Fruit fly (Drosophila melanogaster) whole organism, prepupa: ENCODE results near the gene Naglu.

ENCODE experiments used
- Blimp-1 ChIP-seq: fragments of 200-800 bp; sonication (Bioruptor generic); optimal IDR thresholded peaks from 3 replicates; lab custom pipeline; 2017; ENCODE audit warnings: missing biosample characterization, missing genetic modification characterization, mild to moderate bottlenecking, moderate library complexity, missing genetic modification reagents
- CG10631 ChIP-seq: fragments of 200-800 bp; sonication (Bioruptor generic); optimal IDR thresholded peaks from 2 replicates; lab custom pipeline; 2016; ENCODE audit warnings: missing biosample characterization, missing genetic modification characterization
- CG10669 ChIP-seq: fragments of 200-800 bp; sonication (Bioruptor generic); optimal IDR thresholded peaks from 3 replicates; lab custom pipeline; 2018; ENCODE audit warnings: missing biosample characterization, mild to moderate bottlenecking, missing genetic modification characterization, moderate library complexity
- CG11294 ChIP-seq: fragments of 200-800 bp; sonication (Bioruptor generic); IDR thresholded peaks from 2 replicates; pipeline ENCODE4 v1.3.6; 2022; ENCODE audit warnings: missing biosample characterization, missing genetic modification characterization
- CG11762 ChIP-seq: fragments of 200-800 bp; sonication (Bioruptor generic); optimal IDR thresholded peaks from 3 replicates; lab custom pipeline; 2016; ENCODE audit warnings: missing biosample characterization, missing genetic modification characterization; ENCODE audit not compliant: insufficient read depth
- CG11902 ChIP-seq: fragments of 200-800 bp; sonication (Bioruptor generic); optimal IDR thresholded peaks from 3 replicates; lab custom pipeline; 2016; ENCODE audit warnings: missing biosample characterization, missing genetic modification characterization
- CG15336 ChIP-seq: fragments of 200-800 bp; sonication (Bioruptor generic); IDR thresholded peaks from 2 replicates; pipeline ENCODE4 v1.3.6; 2022; ENCODE audit warnings: missing biosample characterization, missing genetic modification characterization
- CG1621 ChIP-seq: fragments of 200-800 bp; sonication (Bioruptor generic); optimal IDR thresholded peaks from 3 replicates; lab custom pipeline; 2018; ENCODE audit warnings: missing biosample characterization, mild to moderate bottlenecking, missing genetic modification characterization
- CG16779 ChIP-seq: fragments of 200-800 bp; sonication (Bioruptor generic); optimal IDR thresholded peaks from 3 replicates; lab custom pipeline; 2017; ENCODE audit warnings: missing biosample characterization, mild to moderate bottlenecking, missing genetic modification characterization
- CG34406 ChIP-seq: fragments of 200-800 bp; sonication (Bioruptor generic); optimal IDR thresholded peaks from 3 replicates; lab custom pipeline; 2016; ENCODE audit warnings: missing biosample characterization, missing genetic modification characterization
- CG3919 ChIP-seq: fragments of 200-800 bp; sonication (Bioruptor generic); optimal IDR thresholded peaks from 3 replicates; lab custom pipeline; 2016; ENCODE audit warnings: missing biosample characterization, missing genetic modification characterization
- CG4318 ChIP-seq: fragments of 200-800 bp; sonication (Bioruptor generic); optimal IDR thresholded peaks from 3 replicates; lab custom pipeline; 2017; ENCODE audit warnings: missing biosample characterization, mild to moderate bottlenecking, missing genetic modification characterization
- CG6276 ChIP-seq: fragments of 200-800 bp; sonication (Bioruptor generic); optimal IDR thresholded peaks from 2 replicates; lab custom pipeline; 2017; ENCODE audit warnings: missing biosample characterization, mild to moderate bottlenecking, missing genetic modification characterization
- CG6792 ChIP-seq: fragments of 200-800 bp; sonication (Bioruptor generic); optimal IDR thresholded peaks from 3 replicates; lab custom pipeline; 2016; ENCODE audit warnings: missing biosample characterization, missing genetic modification characterization
- CG6854 ChIP-seq: fragments of 200-800 bp; sonication (Bioruptor generic); optimal IDR thresholded peaks from 2 replicates; lab custom pipeline; 2017; ENCODE audit warnings: missing biosample characterization, mild to moderate bottlenecking, missing genetic modification characterization
- CG8119 ChIP-seq: fragments of 200-800 bp; sonication (Bioruptor generic); IDR thresholded peaks from 3 replicates; pipeline ENCODE4 v1.3.6; 2022; ENCODE audit warnings: missing biosample characterization, missing genetic modification characterization
- CG8319 ChIP-seq: fragments of 200-800 bp; sonication (Bioruptor generic); optimal IDR thresholded peaks from 3 replicates; lab custom pipeline; 2016; ENCODE audit warnings: missing biosample characterization, missing genetic modification characterization
- CG8632 ChIP-seq: fragments of 200-800 bp; sonication (Bioruptor generic); optimal IDR thresholded peaks from 3 replicates; lab custom pipeline; 2016; ENCODE audit warnings: missing biosample characterization, missing genetic modification characterization
- CG9139 ChIP-seq: fragments of 200-800 bp; sonication (Bioruptor generic); optimal IDR thresholded peaks from 3 replicates; lab custom pipeline; 2017; ENCODE audit warnings: missing biosample characterization, mild to moderate bottlenecking, missing genetic modification characterization
- Eip75B ChIP-seq: fragments of 200-800 bp; sonication (Bioruptor generic); optimal IDR thresholded peaks from 3 replicates; lab custom pipeline; 2016; ENCODE audit warnings: missing biosample characterization, missing genetic modification characterization
- Eip78C ChIP-seq: fragments of 200-800 bp; sonication (Bioruptor generic); peaks from one replicate; lab custom pipeline; 2016; ENCODE audit warnings: missing biosample characterization, missing genetic modification characterization
- Ets21C ChIP-seq: fragments of 200-800 bp; sonication (Bioruptor generic); optimal IDR thresholded peaks from 3 replicates; lab custom pipeline; 2016; ENCODE audit warnings: missing biosample characterization, missing genetic modification characterization
- Gug ChIP-seq: fragments of 200-800 bp; sonication (Bioruptor generic); IDR thresholded peaks from 2 replicates; pipeline ENCODE4 v1.3.6; 2022; ENCODE audit warnings: missing biosample characterization, missing genetic modification characterization
- Hr38 ChIP-seq: sonication (Bioruptor generic); optimal IDR thresholded peaks from 2 replicates; lab custom pipeline; 2016; ENCODE audit warnings: missing biosample characterization, missing genetic modification characterization
- Hr39 ChIP-seq: fragments of 200-800 bp; sonication (Bioruptor generic); optimal IDR thresholded peaks from 2 replicates; lab custom pipeline; 2016; ENCODE audit warnings: missing biosample characterization, missing genetic modification characterization
- Hr4 ChIP-seq: fragments of 200-800 bp; sonication (Bioruptor generic); optimal IDR thresholded peaks from 3 replicates; lab custom pipeline; 2016; ENCODE audit warnings: missing biosample characterization, missing genetic modification characterization
- Lpt ChIP-seq: fragments of 200-800 bp; sonication (Bioruptor generic); optimal IDR thresholded peaks from 3 replicates; lab custom pipeline; 2016; ENCODE audit warnings: missing biosample characterization, missing genetic modification characterization
- Met ChIP-seq: fragments of 200-800 bp; sonication (Bioruptor generic); optimal IDR thresholded peaks from 3 replicates; lab custom pipeline; 2016; ENCODE audit warnings: missing biosample characterization, missing genetic modification characterization
- Smox ChIP-seq: fragments of 200-800 bp; sonication (Bioruptor generic); optimal IDR thresholded peaks from 3 replicates; lab custom pipeline; 2016; ENCODE audit warnings: missing biosample characterization, missing genetic modification characterization
- Sox102F ChIP-seq: fragments of 200-800 bp; sonication (Bioruptor generic); optimal IDR thresholded peaks from 2 replicates; lab custom pipeline; 2016; ENCODE audit warnings: missing biosample characterization, mild to moderate bottlenecking, missing genetic modification characterization
- Sox14 ChIP-seq: fragments of 200-800 bp; sonication (Bioruptor generic); optimal IDR thresholded peaks from 3 replicates; lab custom pipeline; 2016; ENCODE audit warnings: missing biosample characterization, missing genetic modification characterization
- Sox15 ChIP-seq: fragments of 200-800 bp; sonication (Bioruptor generic); optimal IDR thresholded peaks from 3 replicates; lab custom pipeline; 2016; ENCODE audit warnings: missing biosample characterization, missing genetic modification characterization
- achi ChIP-seq: fragments of 200-800 bp; sonication (Bioruptor generic); optimal IDR thresholded peaks from 3 replicates; lab custom pipeline; 2016; ENCODE audit warnings: missing biosample characterization, missing genetic modification characterization
- acj6 ChIP-seq: fragments of 200-800 bp; sonication (Bioruptor generic); optimal IDR thresholded peaks from 3 replicates; lab custom pipeline; 2016; ENCODE audit warnings: missing biosample characterization, missing genetic modification characterization
- cyc ChIP-seq: fragments of 200-800 bp; sonication (Bioruptor generic); optimal IDR thresholded peaks from 3 replicates; lab custom pipeline; 2016; ENCODE audit warnings: missing biosample characterization, missing genetic modification characterization
- dac ChIP-seq: fragments of 200-800 bp; sonication (Bioruptor generic); optimal IDR thresholded peaks from 2 replicates; lab custom pipeline; 2017; ENCODE audit warnings: missing biosample characterization, mild to moderate bottlenecking, missing genetic modification characterization
- dsx ChIP-seq: fragments of 200-800 bp; optimal IDR thresholded peaks from 3 replicates; lab custom pipeline; 2019; ENCODE audit warnings: missing biosample characterization, mild to moderate bottlenecking, missing genetic modification characterization, moderate library complexity; ENCODE audit not compliant: poor library complexity, severe bottlenecking
- eg ChIP-seq: fragments of 200-800 bp; sonication (Bioruptor generic); IDR thresholded peaks from 3 replicates; pipeline ENCODE4 v1.3.6; 2022; ENCODE audit warnings: missing biosample characterization, missing genetic modification characterization
- esn ChIP-seq: fragments of 200-800 bp; sonication (Bioruptor generic); optimal IDR thresholded peaks from 2 replicates; lab custom pipeline; 2016; ENCODE audit warnings: missing biosample characterization, mild to moderate bottlenecking, missing genetic modification characterization, moderate library complexity
- fd59A ChIP-seq: fragments of 200-800 bp; sonication (Bioruptor generic); optimal IDR thresholded peaks from 2 replicates; lab custom pipeline; 2017; ENCODE audit warnings: missing biosample characterization, mild to moderate bottlenecking, missing genetic modification characterization, missing genetic modification reagents
- fd85E ChIP-seq: fragments of 200-800 bp; sonication (Bioruptor generic); optimal IDR thresholded peaks from 3 replicates; lab custom pipeline; 2016; ENCODE audit warnings: missing biosample characterization, missing genetic modification characterization
- fkh ChIP-seq: fragments of 200-800 bp; sonication (Bioruptor generic); optimal IDR thresholded peaks from 3 replicates; lab custom pipeline; 2017; ENCODE audit warnings: missing biosample characterization, mild to moderate bottlenecking, missing genetic modification characterization, moderate library complexity
- lz ChIP-seq: fragments of 200-800 bp; sonication (Bioruptor generic); optimal IDR thresholded peaks from 3 replicates; lab custom pipeline; 2016; ENCODE audit warnings: missing biosample characterization, missing genetic modification characterization
- net ChIP-seq: fragments of 200-800 bp; sonication (Bioruptor generic); optimal IDR thresholded peaks from 3 replicates; lab custom pipeline; 2016; ENCODE audit warnings: missing biosample characterization, missing genetic modification characterization
- pdm3 ChIP-seq: fragments of 200-800 bp; sonication (Bioruptor generic); optimal IDR thresholded peaks from 3 replicates; lab custom pipeline; 2016; ENCODE audit warnings: missing biosample characterization, missing genetic modification characterization
- salr ChIP-seq, 2 experiments: fragments of 200-800 bp; sonication (Bioruptor generic); optimal IDR thresholded peaks; 3 replicates each; lab custom pipeline; 2016 to 2018; ENCODE audit warnings: missing biosample characterization in 2 of 2, missing genetic modification characterization in 2 of 2, mild to moderate bottlenecking in 1 of 2
- svp ChIP-seq: fragments of 200-800 bp; sonication (Bioruptor generic); peaks from one replicate; lab custom pipeline; 2016; ENCODE audit warnings: missing biosample characterization, missing genetic modification characterization
- topi ChIP-seq: fragments of 200-800 bp; sonication (Bioruptor generic); optimal IDR thresholded peaks from 3 replicates; lab custom pipeline; 2016; ENCODE audit warnings: missing biosample characterization, missing genetic modification characterization
- vri ChIP-seq: fragments of 200-800 bp; sonication (Bioruptor generic); optimal IDR thresholded peaks from 3 replicates; lab custom pipeline; 2016; ENCODE audit warnings: missing biosample characterization, mild to moderate bottlenecking, missing genetic modification characterization

Naglu gene

dm6 chr2L:8362955-8363285, 48.7 kb downstream of the Naglu start:
- TF ChIP-seq eg (GFP tag; lab: Robert Waterston, UW) (peak; percentile 6; the same call in 2 of the 3 replicates), esn (GFP tag; lab: Kevin White, UChicago) (no peak), salr (GFP tag; optimal IDR thresholded peaks at IDR 0.05; lab: Kevin White, UChicago) (peak in 1 of 2 experiments; percentile 24)
- TF ChIP-seq, all 60 proteins: peak for 2

DNA sequence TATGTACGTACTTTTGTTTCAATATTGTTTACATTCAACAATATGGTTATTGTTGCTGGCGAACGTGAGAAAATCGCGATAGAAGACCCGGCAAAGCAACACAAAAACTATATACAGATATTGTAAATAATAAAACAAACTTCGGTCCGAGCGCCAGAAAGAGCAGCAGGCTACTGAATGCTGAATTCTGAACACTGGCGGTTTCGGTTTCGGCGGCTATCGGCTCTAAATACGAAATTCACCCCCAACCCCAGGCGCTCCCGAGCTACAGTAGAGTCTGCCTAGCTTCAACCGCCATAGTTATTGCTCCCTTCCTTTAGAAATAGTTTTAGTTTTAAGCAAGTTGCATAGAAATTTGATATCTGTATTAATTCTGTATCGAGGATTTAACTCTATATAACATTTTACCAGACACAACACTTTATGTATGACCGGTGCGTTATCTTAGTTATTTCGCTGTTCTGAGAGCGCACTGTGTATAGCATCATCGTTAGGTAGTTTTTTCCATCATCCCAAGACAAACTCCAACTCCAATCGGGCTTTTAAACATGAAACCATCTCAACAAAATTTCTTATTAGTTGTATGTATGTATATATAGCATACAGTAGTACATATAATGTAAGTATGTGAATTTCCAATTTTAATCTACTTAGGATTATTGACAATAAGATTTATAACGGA, 49.3 kb downstream of the Naglu start, which contains the start of gene CG7627:
Gene CG7627 (minus strand): TSS at position 197 of the 682 bp plus-strand sequence.
- TF ChIP-seq fkh (peak; percentile 51), eg (GFP tag; lab: Robert Waterston, UW) (peak; percentile 78), Hr38 (GFP tag; lab: Kevin White, UChicago) (no peak), dac (GFP tag; lab: Kevin White, UChicago) (no peak), svp (GFP tag; lab: Kevin White, UChicago) (peak; percentile 96), CG34406 (peak; percentile 51), topi (peak; percentile 71), Blimp-1 (GFP tag; lab: Kevin White, UChicago) (peak; percentile 46), CG3919 (peak; percentile 46), CG9139 (GFP tag; lab: Kevin White, UChicago) (peak; percentile 30), lz (peak; percentile 80), Eip78C (GFP tag; lab: Kevin White, UChicago) (peak; percentile 94), CG6854 (GFP tag; lab: Kevin White, UChicago) (no peak), CG6276 (GFP tag; lab: Kevin White, UChicago) (peak; percentile 65), CG11294 (GFP tag; lab: Robert Waterston, UW) (peak; percentile 68; the same call in 1 of the 2 replicates), Hr39 (GFP tag; lab: Kevin White, UChicago) (peak; percentile 73), Gug (GFP tag; lab: Robert Waterston, UW) (peak; percentile 55), CG4318 (GFP tag; lab: Kevin White, UChicago) (no peak), net (GFP tag; lab: Kevin White, UChicago) (peak; percentile 73), CG1621 (tag; lab: Kevin White, UChicago) (peak; percentile 8), esn (GFP tag; lab: Kevin White, UChicago) (peak; percentile 84), Met (GFP tag; lab: Kevin White, UChicago) (peak; percentile 70), CG16779 (tag; lab: Kevin White, UChicago) (peak; percentile 7), Sox14 (peak; percentile 72), acj6 (GFP tag; lab: Kevin White, UChicago) (peak; percentile 51), CG10669 (GFP tag; lab: Kevin White, UChicago) (peak; percentile 58), CG8319 (GFP tag; lab: Kevin White, UChicago) (peak; percentile 59), achi (peak; percentile 71), CG11902 (GFP tag; lab: Kevin White, UChicago) (peak; percentile 61), Hr4 (peak; percentile 58), vri (peak; percentile 77), CG11762 (GFP tag; lab: Kevin White, UChicago) (peak; percentile 5), Ets21C (GFP tag; lab: Kevin White, UChicago) (peak; percentile 62), CG15336 (GFP tag; lab: Robert Waterston, UW) (peak; percentile 66), cyc (GFP tag; lab: Kevin White, UChicago) (peak; percentile 75), fd59A (peak; percentile 46), CG8119 (GFP tag; lab: Robert Waterston, UW) (peak; percentile 77), Eip75B (GFP tag; lab: Kevin White, UChicago) (peak; percentile 58), pdm3 (GFP tag; lab: Kevin White, UChicago) (peak; percentile 74), dsx (GFP tag; lab: Kevin White, UChicago) (peak; percentile 47), fd85E (GFP tag; lab: Kevin White, UChicago) (no peak), Sox15 (GFP tag; lab: Kevin White, UChicago) (peak; percentile 52), Lpt (peak; percentile 16), Smox (GFP tag; lab: Kevin White, UChicago) (peak; percentile 68), CG10631 (peak; percentile 35), CG8632 (GFP tag; lab: Kevin White, UChicago) (peak; percentile 7), Sox102F (peak; percentile 78), CG6792 (GFP tag; lab: Kevin White, UChicago) (peak; percentile 60)
